Fruit fly (Drosophila melanogaster) whole organism, embryonic: ENCODE data around the gene zen.

Experiments
- Atf3 ChIP-seq: fragments of 200-800 bp; sonication (Bioruptor generic); optimal IDR thresholded peaks from 3 replicates; lab custom pipeline; 2016; ENCODE audit warnings: missing biosample characterization, missing genetic modification characterization
- B-H1 ChIP-seq: fragments of 200-800 bp; sonication (Bioruptor generic); IDR thresholded peaks from 3 replicates; pipeline ENCODE4 v1.3.6; 2022; ENCODE audit warnings: missing biosample characterization, missing genetic modification characterization
- Bgb ChIP-seq: fragments of 200-800 bp; sonication (Bioruptor generic); IDR thresholded peaks from 2 replicates; pipeline ENCODE4 v1.3.6; 2022; ENCODE audit warnings: missing biosample characterization, missing genetic modification characterization; ENCODE audit not compliant: partially characterized antibody
- CG1024 ChIP-seq: fragments of 200-800 bp; sonication (Bioruptor generic); IDR thresholded peaks from 2 replicates; pipeline ENCODE4 v1.3.6; 2022; ENCODE audit warnings: missing biosample characterization, missing genetic modification characterization
- CG10274 ChIP-seq: fragments of 200-800 bp; sonication (Bioruptor generic); optimal IDR thresholded peaks from 3 replicates; lab custom pipeline; 2017; ENCODE audit warnings: missing biosample characterization, mild to moderate bottlenecking, missing genetic modification characterization
- CG11456 ChIP-seq: fragments of 200-800 bp; sonication (Bioruptor generic); IDR thresholded peaks from 3 replicates; pipeline ENCODE4 v1.3.6; 2022; ENCODE audit warnings: missing biosample characterization, missing genetic modification characterization
- CG11695 ChIP-seq: fragments of 200-800 bp; sonication (Bioruptor generic); IDR thresholded peaks from 3 replicates; pipeline ENCODE4 v1.3.6; 2022; ENCODE audit warnings: missing biosample characterization, missing genetic modification characterization
- CG1792 ChIP-seq: fragments of 200-800 bp; sonication (Bioruptor generic); optimal IDR thresholded peaks from 2 replicates; lab custom pipeline; 2016; ENCODE audit warnings: missing biosample characterization, missing genetic modification characterization
- CG2199 ChIP-seq: fragments of 200-800 bp; sonication (Bioruptor generic); IDR thresholded peaks from 3 replicates; pipeline ENCODE4 v1.3.6; 2022; ENCODE audit warnings: missing biosample characterization, missing genetic modification characterization
- CG33557 ChIP-seq: fragments of 200-800 bp; sonication (Bioruptor generic); optimal IDR thresholded peaks from 2 replicates; lab custom pipeline; 2019; ENCODE audit warnings: missing biosample characterization, mild to moderate bottlenecking, missing genetic modification characterization, moderate library complexity
- CG3726 ChIP-seq: fragments of 200-800 bp; sonication (Bioruptor generic); IDR thresholded peaks from 3 replicates; pipeline ENCODE4, ENCODE4 v1.3.6; 2022; ENCODE audit warnings: missing biosample characterization, missing genetic modification characterization
- CG4730 ChIP-seq: fragments of 200-800 bp; sonication (Bioruptor generic); IDR thresholded peaks from 2 replicates; pipeline ENCODE4 v1.3.6; 2022; ENCODE audit warnings: missing biosample characterization, missing genetic modification characterization
- CG5245 ChIP-seq: fragments of 200-800 bp; sonication (Bioruptor generic); optimal IDR thresholded peaks from 3 replicates; lab custom pipeline; 2016; ENCODE audit warnings: missing biosample characterization, missing genetic modification characterization
- CG7357 ChIP-seq: fragments of 200-800 bp; sonication (Bioruptor generic); IDR thresholded peaks from 3 replicates; pipeline ENCODE4 v1.3.6; 2022; ENCODE audit warnings: missing biosample characterization, missing genetic modification characterization
- CG7786 ChIP-seq: fragments of 200-800 bp; sonication (Bioruptor generic); optimal IDR thresholded peaks from 2 replicates; lab custom pipeline; 2016; ENCODE audit warnings: missing biosample characterization, missing genetic modification characterization
- CG8281 ChIP-seq: fragments of 200-800 bp; sonication (Bioruptor generic); optimal IDR thresholded peaks from 2 replicates; lab custom pipeline; 2018; ENCODE audit warnings: missing biosample characterization, mild to moderate bottlenecking, missing genetic modification characterization, moderate library complexity
- CG8924 ChIP-seq: fragments of 200-800 bp; optimal IDR thresholded peaks from 3 replicates; lab custom pipeline; 2019; ENCODE audit warnings: missing biosample characterization, mild to moderate bottlenecking, missing genetic modification characterization, moderate library complexity
- CG9437 ChIP-seq: fragments of 200-800 bp; sonication (Bioruptor generic); optimal IDR thresholded peaks from 2 replicates; lab custom pipeline; 2018; ENCODE audit warnings: missing biosample characterization, mild to moderate bottlenecking, missing genetic modification characterization
- CG9817 ChIP-seq: fragments of 200-800 bp; sonication (Bioruptor generic); optimal IDR thresholded peaks from 2 replicates; lab custom pipeline; 2018; ENCODE audit warnings: missing biosample characterization, mild to moderate bottlenecking, missing genetic modification characterization, moderate library complexity
- CG9876 ChIP-seq: fragments of 200-800 bp; sonication (Bioruptor generic); optimal IDR thresholded peaks from 2 replicates; lab custom pipeline; 2016; ENCODE audit warnings: missing biosample characterization, missing genetic modification characterization
- Doc2 ChIP-seq: fragments of 200-800 bp; sonication (Bioruptor generic); IDR thresholded peaks from 2 replicates; pipeline ENCODE4 v1.3.6; 2022; ENCODE audit warnings: missing biosample characterization, missing genetic modification characterization
- Doc3 ChIP-seq: fragments of 200-800 bp; sonication (Bioruptor generic); IDR thresholded peaks from 3 replicates; pipeline ENCODE4 v1.3.6; 2022; ENCODE audit warnings: missing biosample characterization, missing genetic modification characterization; ENCODE audit not compliant: partially characterized antibody
- Gug ChIP-seq: fragments of 200-800 bp; sonication (Bioruptor generic); IDR thresholded peaks from 4 replicates; pipeline ENCODE4 v1.3.6; 2022; ENCODE audit warnings: missing biosample characterization, missing genetic modification characterization
- HLH54F ChIP-seq: fragments of 200-800 bp; sonication (Bioruptor generic); optimal IDR thresholded peaks from 3 replicates; lab custom pipeline; 2016; ENCODE audit warnings: missing biosample characterization, missing genetic modification characterization
- MESR4 ChIP-seq: fragments of 200-800 bp; sonication (Bioruptor generic); optimal IDR thresholded peaks from 2 replicates; lab custom pipeline; 2018; ENCODE audit warnings: missing biosample characterization, mild to moderate bottlenecking, missing genetic modification characterization, moderate library complexity
- Nf-YB ChIP-seq: fragments of 200-800 bp; sonication (Bioruptor generic); optimal IDR thresholded peaks from 3 replicates; lab custom pipeline; 2019; ENCODE audit warnings: missing biosample characterization, mild to moderate bottlenecking, missing genetic modification characterization, moderate library complexity
- bbx ChIP-seq: fragments of 200-800 bp; sonication (Bioruptor generic); IDR thresholded peaks from 2 replicates; pipeline ENCODE4 v1.3.6; 2022; ENCODE audit warnings: missing biosample characterization, missing genetic modification characterization; ENCODE audit not compliant: partially characterized antibody
- cad ChIP-seq: fragments of >200 bp; optimal IDR thresholded peaks from 2 replicates; lab custom pipeline; 2017; ENCODE audit warnings: missing biosample characterization, missing genetic modification characterization
- caup ChIP-seq: fragments of 200-800 bp; sonication (Bioruptor generic); optimal IDR thresholded peaks from 3 replicates; lab custom pipeline; 2017; ENCODE audit warnings: missing biosample characterization, mild to moderate bottlenecking, missing genetic modification characterization, moderate library complexity; ENCODE audit not compliant: severe bottlenecking
- cg ChIP-seq: fragments of 200-800 bp; sonication (Bioruptor generic); optimal IDR thresholded peaks from 3 replicates; lab custom pipeline; 2019; ENCODE audit warnings: missing biosample characterization, mild to moderate bottlenecking, missing genetic modification characterization, moderate library complexity
- chinmo ChIP-seq: fragments of 200-800 bp; sonication (Bioruptor generic); IDR thresholded peaks from 4 replicates; pipeline ENCODE4 v1.3.6; 2022; ENCODE audit warnings: missing biosample characterization, missing genetic modification characterization; ENCODE audit not compliant: partially characterized antibody
- corto ChIP-seq: fragments of 200-800 bp; sonication (Bioruptor generic); optimal IDR thresholded peaks from 2 replicates; lab custom pipeline; 2016; ENCODE audit warnings: missing biosample characterization, mild to moderate bottlenecking, missing genetic modification characterization, moderate library complexity
- crp ChIP-seq, 2 experiments: fragments of 200-800 bp; sonication (Bioruptor generic); optimal IDR thresholded peaks; 2 replicates in 1 of 2; 3 replicates in 1 of 2; lab custom pipeline; 2017; ENCODE audit warnings: missing biosample characterization in 2 of 2, missing genetic modification characterization in 2 of 2, mild to moderate bottlenecking in 1 of 2, moderate library complexity in 1 of 2
- dan ChIP-seq: fragments of 200-800 bp; sonication (Bioruptor generic); IDR thresholded peaks from 2 replicates; pipeline ENCODE4 v1.3.6; 2022; ENCODE audit warnings: missing biosample characterization, missing genetic modification characterization
- dmrt11E ChIP-seq: fragments of 200-800 bp; sonication (Bioruptor generic); optimal IDR thresholded peaks from 3 replicates; lab custom pipeline; 2018; ENCODE audit warnings: missing biosample characterization, mild to moderate bottlenecking, missing genetic modification characterization, moderate library complexity
- dmrt99B ChIP-seq: fragments of 200-800 bp; sonication (Bioruptor generic); optimal IDR thresholded peaks from 2 replicates; lab custom pipeline; 2018; ENCODE audit warnings: missing biosample characterization, mild to moderate bottlenecking, missing genetic modification characterization, moderate library complexity
- dpn ChIP-seq, 2 experiments: fragments of 200-800 bp; sonication (Bioruptor generic); optimal IDR thresholded peaks; 3 replicates each; lab custom pipeline; 2016; ENCODE audit warnings: missing biosample characterization in 2 of 2, missing genetic modification characterization in 2 of 2
- ftz-f1 ChIP-seq: fragments of 200-800 bp; sonication (Bioruptor generic); optimal IDR thresholded peaks from 2 replicates; lab custom pipeline; 2016; ENCODE audit warnings: missing biosample characterization, missing genetic modification characterization
- gro ChIP-seq: fragments of 200-800 bp; sonication (Bioruptor generic); optimal IDR thresholded peaks from 2 replicates; lab custom pipeline; 2016; ENCODE audit warnings: missing biosample characterization, missing genetic modification characterization
- hb ChIP-seq: fragments of 200-800 bp; sonication (Bioruptor generic); IDR thresholded peaks from 3 replicates; pipeline ENCODE4 v1.3.6; 2022; ENCODE audit warnings: missing biosample characterization, missing genetic modification characterization; ENCODE audit not compliant: partially characterized antibody
- her ChIP-seq: fragments of 200-800 bp; sonication (Bioruptor generic); optimal IDR thresholded peaks from 2 replicates; lab custom pipeline; 2016; ENCODE audit warnings: missing biosample characterization, missing genetic modification characterization
- ind ChIP-seq: fragments of 200-800 bp; sonication (Bioruptor generic); optimal IDR thresholded peaks from 3 replicates; lab custom pipeline; 2016; ENCODE audit warnings: missing biosample characterization, missing genetic modification characterization
- kni ChIP-seq: fragments of 200-800 bp; sonication (Bioruptor generic); optimal IDR thresholded peaks from 3 replicates; lab custom pipeline; 2017; ENCODE audit warnings: mild to moderate bottlenecking, missing biosample characterization, missing genetic modification reagents, missing genetic modification characterization
- lab ChIP-seq: fragments of 200-800 bp; sonication (Bioruptor generic); optimal IDR thresholded peaks from 3 replicates; lab custom pipeline; 2017; ENCODE audit warnings: missing biosample characterization, missing genetic modification characterization, mild to moderate bottlenecking, moderate library complexity, missing genetic modification reagents
- mirr ChIP-seq: fragments of 200-800 bp; sonication (Bioruptor generic); optimal IDR thresholded peaks from 3 replicates; lab custom pipeline; 2018; ENCODE audit warnings: missing biosample characterization, mild to moderate bottlenecking, missing genetic modification characterization
- oc ChIP-seq: fragments of 200-800 bp; sonication (Bioruptor generic); optimal IDR thresholded peaks from 2 replicates; lab custom pipeline; 2018; ENCODE audit warnings: missing biosample characterization, mild to moderate bottlenecking, missing genetic modification characterization, moderate library complexity
- pita ChIP-seq: fragments of 200-800 bp; sonication (Bioruptor generic); optimal IDR thresholded peaks from 2 replicates; lab custom pipeline; 2017; ENCODE audit warnings: missing biosample characterization, mild to moderate bottlenecking, missing genetic modification characterization
- repo ChIP-seq: fragments of 200-800 bp; sonication (Bioruptor generic); optimal IDR thresholded peaks from 2 replicates; lab custom pipeline; 2016; ENCODE audit warnings: missing biosample characterization, missing genetic modification characterization
- run ChIP-seq: fragments of 200-800 bp; sonication (Bioruptor generic); optimal IDR thresholded peaks from 3 replicates; lab custom pipeline; 2018; ENCODE audit warnings: missing biosample characterization, mild to moderate bottlenecking, missing genetic modification characterization
- stwl ChIP-seq: fragments of 200-800 bp; sonication (Bioruptor generic); optimal IDR thresholded peaks from 3 replicates; lab custom pipeline; 2018; ENCODE audit warnings: missing biosample characterization, mild to moderate bottlenecking, missing genetic modification characterization, moderate library complexity
- zen ChIP-seq: fragments of 200-800 bp; sonication (Bioruptor generic); optimal IDR thresholded peaks from 3 replicates; lab custom pipeline; 2018; ENCODE audit warnings: missing biosample characterization, mild to moderate bottlenecking, missing genetic modification characterization, moderate library complexity

zen gene

DNA sequence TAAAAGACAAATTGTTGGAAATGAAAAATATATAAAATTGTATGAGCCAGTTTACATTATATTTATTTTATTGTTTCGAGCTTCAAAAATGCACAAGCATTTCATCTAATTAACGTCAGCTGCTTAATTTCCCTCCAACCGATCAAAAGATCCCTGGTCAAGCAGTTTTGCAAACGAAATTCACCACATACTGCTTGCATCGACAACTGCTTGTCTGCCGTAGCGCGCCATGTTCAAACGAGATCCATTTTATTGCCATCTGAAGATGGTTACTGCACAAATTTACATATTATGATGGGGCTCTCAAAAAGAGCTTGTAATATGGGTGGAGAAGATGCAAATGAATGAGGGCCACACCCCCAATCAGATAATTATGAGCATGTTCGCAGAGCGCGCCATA is 14.3 kb upstream of the zen start (continued):
- TF ChIP-seq cg (GFP tag; lab: Kevin White, UChicago) (no peak), stwl (tag; lab: Kevin White, UChicago) (peak; percentile 91), ind (GFP tag; lab: Kevin White, UChicago) (no peak), Atf3 (no peak), CG9817 (no peak), gro (GFP tag; lab: Kevin White, UChicago) (no peak), CG3726 (GFP tag; lab: Robert Waterston, UW) (no peak), CG11695 (GFP tag; lab: Robert Waterston, UW) (no peak), CG8281 (tag; lab: Kevin White, UChicago) (no peak), Nf-YB (no peak), dan (GFP tag; lab: Robert Waterston, UW) (no peak), hb (GFP tag; lab: Robert Waterston, UW) (no peak), CG1024 (GFP tag; lab: Robert Waterston, UW) (no peak), ftz-f1 (no peak), bbx (GFP tag; lab: Robert Waterston, UW) (peak; percentile 25; the same call in 1 of the 2 replicates), CG7786 (GFP tag; lab: Kevin White, UChicago) (no peak), zen (tag; lab: Kevin White, UChicago) (peak; percentile 68), oc (no peak), Bgb (GFP tag; lab: Robert Waterston, UW) (no peak), MESR4 (GFP tag; lab: Kevin White, UChicago) (no peak), dmrt99B (no peak), Doc3 (GFP tag; lab: Robert Waterston, UW) (no peak), HLH54F (GFP tag; lab: Kevin White, UChicago) (no peak), her (no peak), pita (GFP tag; lab: Kevin White, UChicago) (peak; percentile 5), corto (GFP tag; lab: Kevin White, UChicago) (no peak), B-H1 (GFP tag; lab: Robert Waterston, UW) (no peak), cad (GFP tag; lab: Kevin White, UChicago) (peak; percentile 30), lab (GFP tag; lab: Kevin White, UChicago) (no peak), CG9876 (GFP tag; lab: Kevin White, UChicago) (no peak), run (no peak), Doc2 (GFP tag; lab: Robert Waterston, UW) (no peak), Gug (GFP tag; lab: Robert Waterston, UW) (no peak), dpn (GFP tag; optimal IDR thresholded peaks at IDR 0.05; lab: Kevin White, UChicago) (no peak), CG2199 (GFP tag; lab: Robert Waterston, UW) (peak; percentile 61; the same call in 1 of the 3 replicates), CG8924 (tag; lab: Kevin White, UChicago) (no peak), CG4730 (no peak), CG5245 (GFP tag; lab: Kevin White, UChicago) (no peak), CG33557 (GFP tag; lab: Kevin White, UChicago) (no peak), chinmo (GFP tag; lab: Robert Waterston, UW) (no peak), repo (GFP tag; lab: Kevin White, UChicago) (no peak), CG11456 (no peak), caup (no peak), CG1792 (GFP tag; lab: Kevin White, UChicago) (no peak), CG9437 (GFP tag; lab: Kevin White, UChicago) (no peak), mirr (no peak), crp (GFP tag; optimal IDR thresholded peaks at IDR 0.05; lab: Kevin White, UChicago) (peak in 1 of 2 experiments; percentile 69), CG7357 (GFP tag; lab: Robert Waterston, UW) (no peak), kni (GFP tag; lab: Kevin White, UChicago) (no peak), dmrt11E (tag; lab: Kevin White, UChicago) (no peak), CG10274 (GFP tag; lab: Kevin White, UChicago) (no peak)
